Worm (Caenorhabditis elegans) whole organism, L4 larva: ENCODE results near the gene C06B3.6.

Source experiments
- F26F4.8 ChIP-seq: fragments of 200-800 bp; sonication (Bioruptor generic); conservative IDR thresholded peaks from 2 replicates; pipeline ENCODE4 v1.3.6; 2022; ENCODE audit warnings: missing genetic modification characterization, missing compliant biosample characterization
- R02D3.7 ChIP-seq: fragments of 150-350 bp; sonication (generic microtip); optimal IDR thresholded peaks from 3 replicates; lab custom pipeline; 2014; ENCODE audit warnings: missing biosample characterization, missing genetic modification characterization
- T26A8.4 ChIP-seq: fragments of 200-800 bp; sonication (Bioruptor generic); IDR thresholded peaks from 2 replicates; pipeline ENCODE4 v1.3.6; 2022; ENCODE audit warnings: missing genetic modification characterization, missing compliant biosample characterization
- Y5F2A.4 ChIP-seq: fragments of 200-800 bp; sonication (Bioruptor generic); optimal IDR thresholded peaks from 2 replicates; lab custom pipeline; 2018; ENCODE audit warnings: mild to moderate bottlenecking, missing genetic modification characterization, missing compliant biosample characterization
- aha-1 ChIP-seq: fragments of 150-350 bp; peaks from one replicate; lab custom pipeline; 2014; ENCODE audit warnings: missing biosample characterization, missing genetic modification characterization
- aly-2 ChIP-seq: sonication (generic microtip); optimal IDR thresholded peaks from 2 replicates; lab custom pipeline; 2018; ENCODE audit warnings: missing biosample characterization, missing genetic modification characterization
- attf-4 ChIP-seq: sonication (generic microtip); optimal IDR thresholded peaks from 3 replicates; lab custom pipeline; 2017; ENCODE audit warnings: missing biosample characterization, missing genetic modification characterization
- ceh-20 ChIP-seq: fragments of 200-800 bp; sonication (Bioruptor generic); IDR thresholded peaks from 2 replicates; pipeline ENCODE4 v1.3.6; 2022; ENCODE audit warnings: missing genetic modification reagents, missing genetic modification characterization, missing compliant biosample characterization
- ceh-28 ChIP-seq: fragments of 150-350 bp; optimal IDR thresholded peaks from 2 replicates; lab custom pipeline; 2014; ENCODE audit warnings: missing biosample characterization, missing genetic modification reagents, missing genetic modification characterization
- ceh-32 ChIP-seq: sonication (generic microtip); optimal IDR thresholded peaks from 2 replicates; lab custom pipeline; 2016; ENCODE audit warnings: mild to moderate bottlenecking, missing genetic modification characterization, missing compliant biosample characterization; ENCODE audit not compliant: poor library complexity
- ceh-62 ChIP-seq: sonication (generic microtip); optimal IDR thresholded peaks from 2 replicates; lab custom pipeline; 2017; ENCODE audit warnings: missing biosample characterization, missing genetic modification characterization
- ceh-82 ChIP-seq: sonication (generic microtip); optimal IDR thresholded peaks from 2 replicates; lab custom pipeline; 2017; ENCODE audit warnings: missing biosample characterization, missing genetic modification characterization
- daf-16 ChIP-seq, 3 experiments: sonication (generic microtip); optimal IDR thresholded peaks; 2 replicates each; lab custom pipeline; 2016 to 2017; ENCODE audit warnings: missing genetic modification characterization in 3 of 3, missing genetic modification reagents in 3 of 3, mild to moderate bottlenecking in 2 of 3, missing compliant biosample characterization in 2 of 3, missing biosample characterization in 1 of 3, moderate library complexity in 1 of 3
- daf-19 ChIP-seq: fragments of 200-800 bp; sonication (Bioruptor generic); conservative IDR thresholded peaks from 2 replicates; pipeline ENCODE4 v1.3.6; 2022; ENCODE audit warnings: missing genetic modification characterization, missing compliant biosample characterization
- dmd-6 ChIP-seq: fragments of 200-800 bp; sonication (Bioruptor generic); IDR thresholded peaks from 2 replicates; pipeline ENCODE4 v1.3.6; 2022; ENCODE audit warnings: missing genetic modification reagents, missing genetic modification characterization, missing compliant biosample characterization
- dmd-8 ChIP-seq: fragments of 200-800 bp; sonication (Bioruptor generic); IDR thresholded peaks from 2 replicates; pipeline ENCODE4 v1.3.6; 2022; ENCODE audit warnings: missing genetic modification characterization, missing compliant biosample characterization
- dpl-1 ChIP-seq: fragments of 150-350 bp; optimal IDR thresholded peaks from 2 replicates; lab custom pipeline; 2014; ENCODE audit warnings: missing biosample characterization, missing genetic modification reagents, missing genetic modification characterization
- duxl-1 ChIP-seq: sonication (generic microtip); optimal IDR thresholded peaks from 2 replicates; lab custom pipeline; 2016; ENCODE audit warnings: mild to moderate bottlenecking, missing genetic modification characterization, moderate library complexity, missing compliant biosample characterization; ENCODE audit not compliant: poor library complexity
- egl-27 ChIP-seq: sonication (generic microtip); optimal IDR thresholded peaks from 3 replicates; lab custom pipeline; 2017; ENCODE audit warnings: missing biosample characterization, missing genetic modification reagents, missing genetic modification characterization
- egl-43 ChIP-seq: fragments of 200-800 bp; sonication (Bioruptor generic); IDR thresholded peaks from 2 replicates; pipeline ENCODE4 v1.3.6; 2022; ENCODE audit warnings: missing genetic modification reagents, missing genetic modification characterization, missing compliant biosample characterization
- hif-1 ChIP-seq, 2 experiments: sonication (generic microtip); optimal IDR thresholded peaks; 2 replicates each; lab custom pipeline; 2016 to 2017; ENCODE audit warnings: missing compliant biosample characterization in 2 of 2, missing genetic modification characterization in 2 of 2, missing genetic modification reagents in 2 of 2, missing genotype in 2 of 2, mild to moderate bottlenecking in 1 of 2
- hmg-1.1 ChIP-seq: fragments of 200-800 bp; sonication (Bioruptor generic); IDR thresholded peaks from 2 replicates; pipeline ENCODE4 v1.3.6; 2022; ENCODE audit warnings: missing genetic modification reagents, missing genetic modification characterization, missing compliant biosample characterization
- lim-7 ChIP-seq: fragments of 200-800 bp; sonication (Bioruptor generic); IDR thresholded peaks from 2 replicates; pipeline ENCODE4 v1.3.6; 2022; ENCODE audit warnings: missing genetic modification characterization, missing compliant biosample characterization
- lin-1 ChIP-seq: fragments of 200-800 bp; sonication (Bioruptor generic); IDR thresholded peaks from 2 replicates; pipeline ENCODE4 v1.3.6; 2022; ENCODE audit warnings: missing genetic modification reagents, missing genetic modification characterization, missing compliant biosample characterization
- lin-29 ChIP-seq: fragments of 200-800 bp; sonication (Bioruptor generic); IDR thresholded peaks from 2 replicates; pipeline ENCODE4 v1.3.6; 2022; ENCODE audit warnings: missing genetic modification reagents, missing genetic modification characterization, missing compliant biosample characterization
- lin-39 ChIP-seq: fragments of 150-350 bp; optimal IDR thresholded peaks from 2 replicates; lab custom pipeline; 2014; ENCODE audit warnings: missing biosample characterization, missing genetic modification reagents, missing genetic modification characterization
- lsy-2 ChIP-seq, 2 experiments: fragments of 150-350 bp in 1 of 2; sonication (generic microtip) in 1 of 2; optimal IDR thresholded peaks; 2 replicates each; lab custom pipeline; 2014 to 2017; ENCODE audit warnings: missing biosample characterization in 2 of 2, missing genetic modification characterization in 2 of 2
- mdl-1 ChIP-seq, 2 experiments: fragments of 150-350 bp in 1 of 2; sonication (generic microtip) in 1 of 2; optimal IDR thresholded peaks; 2 replicates each; lab custom pipeline; 2014 to 2017; ENCODE audit warnings: missing biosample characterization in 2 of 2, missing genetic modification characterization in 2 of 2
- mdt-29 ChIP-seq: fragments of 200-800 bp; sonication (Bioruptor generic); IDR thresholded peaks from 2 replicates; pipeline ENCODE4 v1.3.6; 2022; ENCODE audit warnings: missing genetic modification reagents, missing genetic modification characterization, missing compliant biosample characterization
- mxl-2 ChIP-seq: fragments of 200-800 bp; sonication (Bioruptor generic); conservative IDR thresholded peaks from 2 replicates; pipeline ENCODE4 v1.3.6; 2022; ENCODE audit warnings: missing genetic modification reagents, missing genetic modification characterization, missing compliant biosample characterization
- mxl-3 ChIP-seq: fragments of 200-800 bp; sonication (Bioruptor generic); optimal IDR thresholded peaks from 2 replicates; lab custom pipeline; 2018; ENCODE audit warnings: mild to moderate bottlenecking, missing genetic modification characterization, missing compliant biosample characterization
- nhr-10 ChIP-seq: fragments of 150-350 bp; optimal IDR thresholded peaks from 2 replicates; lab custom pipeline; 2014; ENCODE audit warnings: missing biosample characterization, missing genetic modification characterization
- nhr-11 ChIP-seq: fragments of 150-350 bp; optimal IDR thresholded peaks from 2 replicates; lab custom pipeline; 2014; ENCODE audit warnings: missing biosample characterization, missing genetic modification characterization
- nhr-25 ChIP-seq: sonication (generic microtip); optimal IDR thresholded peaks from 2 replicates; lab custom pipeline; 2017; ENCODE audit warnings: missing genetic modification characterization, mild to moderate bottlenecking, missing compliant biosample characterization, antibody characterized with exemption, moderate library complexity, borderline replicate concordance; ENCODE audit not compliant: insufficient read depth
- nhr-42 ChIP-seq: fragments of 200-800 bp; sonication (Bioruptor generic); IDR thresholded peaks from 2 replicates; pipeline ENCODE4 v1.3.6; 2022; ENCODE audit warnings: missing genetic modification characterization, missing compliant biosample characterization
- nhr-77 ChIP-seq: fragments of 150-350 bp; optimal IDR thresholded peaks from 2 replicates; lab custom pipeline; 2014; ENCODE audit warnings: missing biosample characterization, missing genetic modification characterization
- pha-4 ChIP-seq, 2 experiments: fragments of 150-350 bp in 1 of 2; fragments of 200-800 bp in 1 of 2; sonication (Bioruptor generic) in 1 of 2; IDR thresholded peaks in 1 of 2; optimal IDR thresholded peaks in 1 of 2; 2 replicates each; pipeline versions ENCODE4 v1.3.6 to Lab custom; 2014 to 2022; ENCODE audit warnings: missing genetic modification characterization in 2 of 2, missing genetic modification reagents in 2 of 2, missing biosample characterization in 1 of 2, missing compliant biosample characterization in 1 of 2
- pqm-1 ChIP-seq: sonication (generic microtip); optimal IDR thresholded peaks from 2 replicates; lab custom pipeline; 2017; ENCODE audit warnings: missing biosample characterization, missing genetic modification characterization
- rbr-2 ChIP-seq: sonication (generic microtip); optimal IDR thresholded peaks from 2 replicates; lab custom pipeline; 2016; ENCODE audit warnings: missing genotype, missing genetic modification characterization, missing compliant biosample characterization
- set-16 ChIP-seq: fragments of 200-800 bp; sonication (Bioruptor generic); IDR thresholded peaks from 2 replicates; pipeline ENCODE4 v1.3.6; 2022; ENCODE audit warnings: missing genetic modification reagents, missing genetic modification characterization, missing compliant biosample characterization
- snpc-4 ChIP-seq: fragments of 150-350 bp; optimal IDR thresholded peaks from 2 replicates; lab custom pipeline; 2014; ENCODE audit warnings: missing biosample characterization, missing genetic modification characterization
- spr-1 ChIP-seq: sonication (generic microtip); optimal IDR thresholded peaks from 2 replicates; lab custom pipeline; 2016; ENCODE audit warnings: mild to moderate bottlenecking, missing genetic modification characterization, missing compliant biosample characterization
- spr-3 ChIP-seq: fragments of 200-800 bp; sonication (Bioruptor generic); optimal IDR thresholded peaks from 2 replicates; lab custom pipeline; 2018; ENCODE audit warnings: mild to moderate bottlenecking, missing genetic modification characterization, missing compliant biosample characterization
- tag-97 ChIP-seq: fragments of 200-800 bp; sonication (Bioruptor generic); IDR thresholded peaks from 2 replicates; pipeline ENCODE4 v1.3.6; 2022; ENCODE audit warnings: missing genetic modification characterization, missing compliant biosample characterization
- vab-7 ChIP-seq: fragments of 200-800 bp; sonication (Bioruptor generic); IDR thresholded peaks from 2 replicates; pipeline ENCODE4 v1.3.6; 2022; ENCODE audit warnings: missing genetic modification reagents, missing genetic modification characterization, missing compliant biosample characterization
- zag-1 ChIP-seq: fragments of 150-350 bp; optimal IDR thresholded peaks from 2 replicates; lab custom pipeline; 2014; ENCODE audit warnings: missing biosample characterization, missing genetic modification characterization
- zfp-2 ChIP-seq: sonication (generic microtip); optimal IDR thresholded peaks from 2 replicates; lab custom pipeline; 2016; ENCODE audit warnings: mild to moderate bottlenecking, missing genetic modification characterization, missing compliant biosample characterization
- zfp-3 ChIP-seq: fragments of 200-800 bp; sonication (Bioruptor generic); conservative IDR thresholded peaks from 2 replicates; pipeline ENCODE4 v1.3.6; 2022; ENCODE audit warnings: missing genetic modification reagents, missing genetic modification characterization, missing compliant biosample characterization
- zip-11 ChIP-seq: fragments of 200-800 bp; sonication (Bioruptor generic); IDR thresholded peaks from 2 replicates; pipeline ENCODE4 v1.3.6; 2022; ENCODE audit warnings: missing genetic modification characterization, missing compliant biosample characterization
- zip-2 ChIP-seq: fragments of 150-350 bp; optimal IDR thresholded peaks from 2 replicates; lab custom pipeline; 2014; ENCODE audit warnings: missing biosample characterization, missing genetic modification characterization
- ztf-7 ChIP-seq: fragments of 150-350 bp; optimal IDR thresholded peaks from 2 replicates; lab custom pipeline; 2014; ENCODE audit warnings: missing biosample characterization, missing genetic modification characterization

The C06B3.6 gene

DNA sequence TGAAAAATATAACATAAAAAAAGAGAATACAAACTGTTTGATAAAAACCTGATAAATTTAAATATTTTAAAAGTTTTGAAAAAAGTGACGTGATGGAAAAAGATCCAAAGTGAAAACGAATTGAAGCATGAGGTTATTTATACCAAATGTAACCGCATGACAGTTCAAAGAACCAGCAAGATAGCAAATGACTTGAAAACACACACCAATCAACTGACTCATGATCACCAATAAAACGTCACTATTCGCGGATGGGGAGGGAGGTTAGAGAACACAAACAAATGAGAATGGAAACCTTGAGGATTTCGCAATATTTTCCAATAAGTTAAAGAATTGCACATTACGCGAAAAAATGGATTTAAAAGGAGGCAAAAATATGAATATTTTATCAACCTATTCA lies 633 bp upstream of the C06B3.6 start, which contains the start of gene C06B3.7 (continued):
- TF ChIP-seq F26F4.8 (GFP tag; lab: Robert Waterston, UW) (no peak), spr-3 (GFP tag; lab: Kevin White, UChicago) (no peak), lin-1 (GFP tag; lab: Robert Waterston, UW) (peak; percentile 16; the same call in 1 of the 2 replicates), zag-1 (tag; lab: Kevin White, UChicago) (no peak), lim-7 (no peak), T26A8.4 (0 out of 2 replicates have a peak, but pooled peaks have one; percentile 29), lin-29 (GFP tag; lab: Robert Waterston, UW) (no peak), mdt-29 (peak; percentile 78), ceh-82 (tag; lab: Kevin White, UChicago) (no peak), egl-27 (no peak), daf-16 (GFP tag; optimal IDR thresholded peaks at IDR 0.05; lab: Kevin White, UChicago) (peak; percentile 51 to 83), daf-16 (tag; optimal IDR thresholded peaks at IDR 0.05; lab: Kevin White, UChicago) (peak; percentile 99), mxl-3 (GFP tag; lab: Kevin White, UChicago) (peak; percentile 47), vab-7 (GFP tag; lab: Robert Waterston, UW) (no peak), dmd-8 (GFP tag; lab: Robert Waterston, UW) (no peak), egl-43 (GFP tag; lab: Robert Waterston, UW) (no peak), attf-4 (no peak), dpl-1 (GFP tag; lab: Kevin White, UChicago) (peak; percentile 52), Y5F2A.4 (GFP tag; lab: Kevin White, UChicago) (no peak), dmd-6 (GFP tag; lab: Robert Waterston, UW) (peak; percentile 95), zip-11 (GFP tag; lab: Robert Waterston, UW) (no peak), nhr-25 (tag; lab: Kevin White, UChicago) (peak; percentile 52), lsy-2 (tag; optimal IDR thresholded peaks at IDR 0.05; lab: Kevin White, UChicago) (peak; percentile 63 to 88), set-16 (GFP tag; lab: Robert Waterston, UW) (no peak), zfp-3 (GFP tag; lab: Robert Waterston, UW) (no peak), lin-39 (tag; lab: Kevin White, UChicago) (no peak), pqm-1 (peak; percentile 57), ceh-20 (GFP tag; lab: Robert Waterston, UW) (no peak), pha-4 (GFP tag; IDR thresholded peaks at IDR 0.05; lab: Robert Waterston, UW) (peak; percentile 30; the same call in 1 of the 2 replicates), pha-4 (tag; optimal IDR thresholded peaks at IDR 0.05; lab: Kevin White, UChicago) (peak; percentile 41), spr-1 (no peak), nhr-10 (tag; lab: Kevin White, UChicago) (peak; percentile 78), rbr-2 (tag; lab: Kevin White, UChicago) (no peak), ceh-62 (tag; lab: Kevin White, UChicago) (no peak), aly-2 (tag; lab: Kevin White, UChicago) (no peak), snpc-4 (tag; lab: Kevin White, UChicago) (no peak), duxl-1 (tag; lab: Kevin White, UChicago) (no peak), mxl-2 (GFP tag; lab: Robert Waterston, UW) (no peak), mdl-1 (tag; optimal IDR thresholded peaks at IDR 0.05; lab: Kevin White, UChicago) (peak; percentile 36 to 93), tag-97 (GFP tag; lab: Robert Waterston, UW) (no peak), daf-19 (GFP tag; lab: Robert Waterston, UW) (no peak), hmg-1.1 (GFP tag; lab: Robert Waterston, UW) (no peak), nhr-77 (tag; lab: Kevin White, UChicago) (peak; percentile 96), ceh-28 (tag; lab: Kevin White, UChicago) (no peak), nhr-11 (peak; percentile 98), zip-2 (tag; lab: Kevin White, UChicago) (peak; percentile 83), hif-1 (tag; optimal IDR thresholded peaks at IDR 0.05; lab: Kevin White, UChicago) (peak in 1 of 2 experiments; percentile 71), ztf-7 (tag; lab: Kevin White, UChicago) (peak; percentile 49), nhr-42 (no peak), R02D3.7 (tag; lab: Kevin White, UChicago) (no peak), ceh-32 (no peak), aha-1 (peak; percentile 99), zfp-2 (no peak)
